Fruit fly (Drosophila melanogaster): Measurements from ENCODE around the gene CG10600.

The CG10600 gene

dm6 chr2L:18839143-18839872 lies at the start of gene CG10600 (continued):
- TF ChIP-seq crol (GFP tag; IDR thresholded peaks at IDR 0.05) = no peak
- peak; percentile 88 for TF ChIP-seq caup (GFP tag; optimal IDR thresholded peaks at IDR 0.05; ENCODE audit: severe bottlenecking)
- TF ChIP-seq CG7357 (GFP tag; IDR thresholded peaks at IDR 0.05) = no peak; the same call in 2 of the 3 replicates
- TF ChIP-seq BtbVII (GFP tag; optimal IDR thresholded peaks at IDR 0.05) = peak; percentile 79
- peak; percentile 73 for TF ChIP-seq CG11723 (GFP tag; optimal IDR thresholded peaks at IDR 0.05)
- peak; percentile 65 for TF ChIP-seq CG12299 (tag; optimal IDR thresholded peaks at IDR 0.05)
- TF ChIP-seq CG7928 (GFP tag; optimal IDR thresholded peaks at IDR 0.05) = peak; percentile 58
- peak; percentile 84 for TF ChIP-seq CG1647 (GFP tag; optimal IDR thresholded peaks at IDR 0.05)
- no peak for TF ChIP-seq GATAe (GFP tag; conservative IDR thresholded peaks at IDR 0.05)
- peak; percentile 59 for TF ChIP-seq gsb-n (tag; optimal IDR thresholded peaks at IDR 0.05)
- TF ChIP-seq Hr39 (optimal IDR thresholded peaks at IDR 0.05) = no peak
- TF ChIP-seq Gsc (GFP tag; IDR thresholded peaks at IDR 0.05) = no peak
- peak; percentile 41 for TF ChIP-seq run (tag; optimal IDR thresholded peaks at IDR 0.05)
- TF ChIP-seq fru (optimal IDR thresholded peaks at IDR 0.05) = no peak
- peak; percentile 92 for TF ChIP-seq CG11456 (GFP tag; IDR thresholded peaks at IDR 0.05)
- peak; percentile 84 for TF ChIP-seq Pdp1 (GFP tag; optimal IDR thresholded peaks at IDR 0.05)
- peak; percentile 62 for TF ChIP-seq ranshi (GFP tag; IDR thresholded peaks at IDR 0.05)
- TF ChIP-seq Antp (GFP tag; optimal IDR thresholded peaks at IDR 0.05) = peak; percentile 93
- peak; percentile 90 for TF ChIP-seq Rfx (GFP tag; IDR thresholded peaks at IDR 0.05)
- TF ChIP-seq MTF-1 (GFP tag; optimal IDR thresholded peaks at IDR 0.05; ENCODE audit: borderline replicate concordance) = peak; percentile 80
- no peak for TF ChIP-seq exex (tag; optimal IDR thresholded peaks at IDR 0.05)
- TF ChIP-seq vvl (GFP tag; IDR thresholded peaks at IDR 0.05) = peak; percentile 83
- TF ChIP-seq Opbp (GFP tag; IDR thresholded peaks at IDR 0.05; ENCODE audit: partially characterized antibody) = peak; percentile 90
- peak; percentile 16; the same call in 1 of the 2 replicates for TF ChIP-seq CG7372 (GFP tag; IDR thresholded peaks at IDR 0.05)
- peak; percentile 93 for TF ChIP-seq CG3847 (GFP tag; IDR thresholded peaks at IDR 0.05)
- TF ChIP-seq CG2678 (tag; optimal IDR thresholded peaks at IDR 0.05) = no peak
- no peak for TF ChIP-seq ab (GFP tag; optimal IDR thresholded peaks at IDR 0.05)
- TF ChIP-seq CG17612 (GFP tag; IDR thresholded peaks at IDR 0.05) = peak; percentile 43; the same call in 1 of the 2 replicates
- TF ChIP-seq Eip74EF (GFP tag; optimal IDR thresholded peaks at IDR 0.05) = no peak
- TF ChIP-seq pita (GFP tag; optimal IDR thresholded peaks at IDR 0.05) = peak; percentile 32
- TF ChIP-seq prd (optimal IDR thresholded peaks at IDR 0.05) = no peak
- peak; percentile 54; the same call in 2 of the 3 replicates for TF ChIP-seq prd (GFP tag; IDR thresholded peaks at IDR 0.05)
- TF ChIP-seq CHES-1-like (GFP tag; optimal IDR thresholded peaks at IDR 0.05) = peak; percentile 97
- TF ChIP-seq tx (GFP tag; optimal IDR thresholded peaks at IDR 0.05) = peak; percentile 84
- TF ChIP-seq sna (GFP tag; IDR thresholded peaks at IDR 0.05; ENCODE audit: partially characterized antibody) = peak; percentile 67
- TF ChIP-seq CG14965 (GFP tag; optimal IDR thresholded peaks at IDR 0.05; ENCODE audit: borderline replicate concordance) = peak; percentile 31
- TF ChIP-seq crc (GFP tag; optimal IDR thresholded peaks at IDR 0.05) = peak; percentile 78
- TF ChIP-seq D (optimal IDR thresholded peaks at IDR 0.05) = no peak
- peak; percentile 58 for TF ChIP-seq D (GFP tag; optimal IDR thresholded peaks at IDR 0.05)
- peak; percentile 39 for TF ChIP-seq CG1529 (GFP tag; optimal IDR thresholded peaks at IDR 0.05)
- TF ChIP-seq Fer3 (tag; optimal IDR thresholded peaks at IDR 0.05) = peak; percentile 70
- peak; percentile 31 for TF ChIP-seq en (GFP tag; optimal IDR thresholded peaks at IDR 0.05)
- TF ChIP-seq CG1602 (GFP tag; optimal IDR thresholded peaks at IDR 0.05) = peak; percentile 75
- peak; percentile 86 for TF ChIP-seq unc-4 (GFP tag; IDR thresholded peaks at IDR 0.05; ENCODE audit: partially characterized antibody)
- peak; percentile 18 for TF ChIP-seq bigmax (GFP tag; optimal IDR thresholded peaks at IDR 0.05)
- no peak for TF ChIP-seq nau (GFP tag; optimal IDR thresholded peaks at IDR 0.05)
- peak; percentile 92 for TF ChIP-seq mam (GFP tag; optimal IDR thresholded peaks at IDR 0.05)
- no peak for TF ChIP-seq CG6654 (GFP tag; optimal IDR thresholded peaks at IDR 0.05)
- peak; percentile 90 for TF ChIP-seq ato (GFP tag; IDR thresholded peaks at IDR 0.05; ENCODE audit: partially characterized antibody)
- peak; percentile 68 for TF ChIP-seq da (GFP tag; optimal IDR thresholded peaks at IDR 0.05)

All from whole organism, embryonic.